Worm (Caenorhabditis elegans) whole organism, young adult: Measurements from ENCODE around the gene cht-2.

ENCODE experiments used
- F33H1.4 ChIP-seq: fragments of 200-800 bp; sonication (Bioruptor generic); IDR thresholded peaks from 2 replicates; pipeline ENCODE4 v1.3.6; 2022; ENCODE audit warnings: missing genetic modification reagents, missing genetic modification characterization, missing compliant biosample characterization
- F39B2.1 ChIP-seq: fragments of 200-800 bp; sonication (Bioruptor generic); IDR thresholded peaks from 2 replicates; pipeline ENCODE4 v1.3.6; 2022; ENCODE audit warnings: missing genetic modification reagents, missing genetic modification characterization, missing compliant biosample characterization

cht-2 gene

ce11 chrII:8573044-8573443 lies 52.3 kb downstream of the cht-2 start, which contains the start of gene F54C9.7 (continued):
- TF ChIP-seq F33H1.4 (GFP tag; lab: Robert Waterston, UW) (no peak), F39B2.1 (GFP tag; lab: Robert Waterston, UW) (no peak)
